Worm (Caenorhabditis elegans) whole organism, L4 larva: ENCODE measurements around the gene F42G4.5.

Experiments used
- dpl-1 ChIP-seq: fragments of 150-350 bp; optimal IDR thresholded peaks from 2 replicates; lab custom pipeline; 2014; ENCODE audit warnings: missing biosample characterization, missing genetic modification reagents, missing genetic modification characterization
- zip-2 ChIP-seq: fragments of 150-350 bp; optimal IDR thresholded peaks from 2 replicates; lab custom pipeline; 2014; ENCODE audit warnings: missing biosample characterization, missing genetic modification characterization

DNA sequence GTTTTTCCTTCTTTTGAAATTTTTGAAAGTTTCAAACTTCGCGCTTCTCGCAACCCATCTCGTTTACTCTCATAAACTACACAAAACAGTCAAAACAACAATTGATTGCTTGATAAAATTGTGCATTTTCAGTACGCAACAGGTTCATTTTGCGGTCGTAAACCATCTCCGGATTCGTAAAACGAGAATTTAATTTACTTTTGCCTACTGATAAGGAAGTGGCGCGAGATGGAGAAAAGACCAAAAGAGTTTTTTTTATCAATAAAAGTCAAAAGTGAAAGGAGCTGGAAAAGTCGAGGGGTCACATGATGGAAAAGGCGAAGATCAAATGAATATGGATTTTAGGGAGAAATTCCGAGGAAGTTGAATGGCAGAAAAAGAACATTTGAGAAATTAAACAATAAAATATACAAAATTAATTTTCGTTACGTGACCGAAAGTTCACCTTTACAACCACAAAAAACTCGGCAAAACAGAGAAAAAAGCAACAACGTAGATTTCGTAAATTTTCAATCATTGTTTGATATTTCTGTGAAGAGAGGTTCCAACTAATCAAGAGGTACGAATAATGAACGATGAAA is 5.7 kb downstream of the F42G4.5 start, which contains the start of gene F42G4.6:
- TF ChIP-seq zip-2 (tag; lab: Kevin White, UChicago) (no peak), dpl-1 (GFP tag; lab: Kevin White, UChicago) (no peak)
